Fruit fly (Drosophila melanogaster): ENCODE measurements around the gene mre11.

The mre11 gene

DNA sequence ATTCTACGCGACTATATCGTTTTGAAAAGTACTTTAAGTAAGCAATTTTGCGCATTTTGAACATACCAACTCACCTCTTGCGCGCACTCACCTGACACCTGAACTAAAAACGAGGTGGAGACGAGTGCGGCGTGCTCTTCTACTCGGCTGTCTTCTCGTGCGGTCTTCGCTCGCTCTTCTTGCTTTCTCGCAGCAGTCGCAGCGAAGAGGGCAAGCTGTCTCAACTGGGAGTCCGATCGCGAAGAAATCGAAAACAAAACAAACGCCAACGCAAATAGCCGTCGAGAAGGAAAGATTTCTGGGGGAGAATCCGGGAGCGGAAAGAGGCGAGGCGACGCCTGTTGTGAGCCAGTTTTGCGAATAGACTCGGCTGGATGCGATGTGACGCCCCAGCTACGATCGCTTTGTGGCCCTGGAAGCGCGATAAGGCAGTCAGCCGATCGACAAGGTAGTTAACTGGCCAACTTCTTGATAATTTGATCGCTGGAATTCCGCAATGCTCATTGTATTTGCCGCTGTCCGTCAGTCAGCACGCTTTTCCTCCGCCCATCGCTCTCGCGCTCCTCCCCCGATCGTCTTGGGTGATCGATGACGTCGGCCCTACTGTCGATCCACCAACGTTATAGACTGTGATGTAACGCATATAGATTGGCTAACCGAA is 10.1 kb upstream of the mre11 start (continued):
- no peak for TF ChIP-seq tio (GFP tag; optimal IDR thresholded peaks at IDR 0.05)
- TF ChIP-seq gt (GFP tag; IDR thresholded peaks at IDR 0.05), result no peak
- no peak for TF ChIP-seq nerfin-1 (tag; optimal IDR thresholded peaks at IDR 0.05)
- TF ChIP-seq Bgb (GFP tag; IDR thresholded peaks at IDR 0.05; ENCODE audit: partially characterized antibody), result no peak; the same call in 1 of the 2 replicates
- no peak for TF ChIP-seq CG4328 (GFP tag; optimal IDR thresholded peaks at IDR 0.05)
- TF ChIP-seq cg (GFP tag; optimal IDR thresholded peaks at IDR 0.05), result no peak
- TF ChIP-seq gsb-n (tag; optimal IDR thresholded peaks at IDR 0.05), result no peak
- TF ChIP-seq HmgZ (tag; optimal IDR thresholded peaks at IDR 0.05), result no peak
- no peak for TF ChIP-seq CG6791 (GFP tag; IDR thresholded peaks at IDR 0.05; ENCODE audit: partially characterized antibody)
- no peak for TF ChIP-seq da (GFP tag; optimal IDR thresholded peaks at IDR 0.05)
- TF ChIP-seq fu2 (GFP tag; optimal IDR thresholded peaks at IDR 0.05), result no peak
- TF ChIP-seq CG30431 (GFP tag; optimal IDR thresholded peaks at IDR 0.05), result no peak
- TF ChIP-seq CG30020 (tag; optimal IDR thresholded peaks at IDR 0.05), result no peak
- TF ChIP-seq CG6854 (GFP tag; optimal IDR thresholded peaks at IDR 0.05), result no peak
- no peak for TF ChIP-seq CG7357 (GFP tag; IDR thresholded peaks at IDR 0.05)
- no peak for TF ChIP-seq Dek (tag; optimal IDR thresholded peaks at IDR 0.05)
- no peak for TF ChIP-seq knrl (GFP tag; IDR thresholded peaks at IDR 0.05; ENCODE audit: partially characterized antibody)
- TF ChIP-seq Usf (GFP tag; optimal IDR thresholded peaks at IDR 0.05), result no peak
- no peak for TF ChIP-seq CG4820 (GFP tag; optimal IDR thresholded peaks at IDR 0.05)
- TF ChIP-seq CG18262 (tag; optimal IDR thresholded peaks at IDR 0.05), result no peak
- TF ChIP-seq ind (GFP tag; optimal IDR thresholded peaks at IDR 0.05), result no peak
- TF ChIP-seq CG7745 (tag; optimal IDR thresholded peaks at IDR 0.05), result no peak
- no peak for TF ChIP-seq CG8765 (GFP tag; IDR thresholded peaks at IDR 0.05)
- TF ChIP-seq Mad (GFP tag; optimal IDR thresholded peaks at IDR 0.05), result no peak
- no peak for TF ChIP-seq CG10321 (GFP tag; IDR thresholded peaks at IDR 0.05)
- TF ChIP-seq H2.0 (GFP tag; IDR thresholded peaks at IDR 0.05), result no peak
- no peak for TF ChIP-seq Nf-YA (GFP tag; IDR thresholded peaks at IDR 0.05)
- no peak for TF ChIP-seq gcm (GFP tag; optimal IDR thresholded peaks at IDR 0.05)
- no peak for TF ChIP-seq CG12299 (tag; optimal IDR thresholded peaks at IDR 0.05)
- TF ChIP-seq MTF-1 (GFP tag; optimal IDR thresholded peaks at IDR 0.05; ENCODE audit: borderline replicate concordance), result peak; percentile 10
- no peak for TF ChIP-seq Fer2 (tag; optimal IDR thresholded peaks at IDR 0.05)
- TF ChIP-seq CG4617 (GFP tag; optimal IDR thresholded peaks at IDR 0.05; ENCODE audit: borderline replicate concordance), result no peak
- no peak for TF ChIP-seq shn (GFP tag; optimal IDR thresholded peaks at IDR 0.05)
- TF ChIP-seq CG15601 (tag; optimal IDR thresholded peaks at IDR 0.05), result no peak
- no peak for TF ChIP-seq ro (GFP tag; IDR thresholded peaks at IDR 0.05)
- TF ChIP-seq Oaz (GFP tag; IDR thresholded peaks at IDR 0.05), result no peak
- peak; percentile 77 for TF ChIP-seq CG6689 (GFP tag; IDR thresholded peaks at IDR 0.05)
- no peak for TF ChIP-seq pzg (GFP tag; optimal IDR thresholded peaks at IDR 0.05)
- no peak for TF ChIP-seq peb (GFP tag; IDR thresholded peaks at IDR 0.05)

DNA sequence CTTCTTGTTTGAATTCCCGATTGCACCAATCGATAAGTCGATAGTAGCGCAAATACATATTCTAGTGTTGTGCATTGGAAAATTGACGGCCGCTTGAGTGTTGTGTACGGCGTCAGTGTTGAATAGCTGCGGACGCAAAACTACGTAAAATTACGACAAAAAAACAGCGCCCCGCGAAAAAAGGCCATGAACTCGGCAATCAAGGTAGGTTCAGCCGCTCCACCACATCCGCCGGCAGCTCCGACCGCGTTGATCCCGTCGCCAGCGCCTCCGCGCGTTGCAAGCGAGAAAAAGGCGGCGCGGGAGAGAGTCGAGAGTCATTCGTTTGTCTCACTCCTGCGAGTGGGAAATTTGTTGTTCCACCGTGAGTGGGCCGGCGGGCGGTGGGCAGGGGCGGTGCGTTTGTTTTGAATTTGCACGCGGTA is 4.0 kb upstream of the mre11 start, which contains the start of gene CG33695:
Gene CG33695, plus strand, starts transcription at position 95 of the 425 bp plus-strand sequence.
- TF ChIP-seq CG42726 (GFP tag; IDR thresholded peaks at IDR 0.05; ENCODE audit: partially characterized antibody) (no peak), Trl (optimal IDR thresholded peaks at IDR 0.05) (no peak), Trl (GFP tag; optimal IDR thresholded peaks at IDR 0.05) (peak; percentile 78), CG12769 (tag; optimal IDR thresholded peaks at IDR 0.05) (peak; percentile 53), dmrt11E (tag; optimal IDR thresholded peaks at IDR 0.05) (peak; percentile 8), CG11560 (tag; IDR thresholded peaks at IDR 0.05) (peak; percentile 54; the same call in 1 of the 3 replicates), CG11696 (GFP tag; IDR thresholded peaks at IDR 0.05) (no peak), Camta (GFP tag; optimal IDR thresholded peaks at IDR 0.05) (peak; percentile 61), zen2 (GFP tag; IDR thresholded peaks at IDR 0.05; ENCODE audit: partially characterized antibody) (peak; percentile 68; the same call in 1 of the 3 replicates), CG3163 (GFP tag; optimal IDR thresholded peaks at IDR 0.05) (peak; percentile 65), Dbx (GFP tag; IDR thresholded peaks at IDR 0.05) (peak; percentile 76; the same call in 2 of the 3 replicates), tna (GFP tag; IDR thresholded peaks at IDR 0.05; ENCODE audit: partially characterized antibody) (peak; percentile 68), Doc2 (GFP tag; IDR thresholded peaks at IDR 0.05) (no peak), CG17328 (GFP tag; IDR thresholded peaks at IDR 0.05) (no peak)

Data from whole organism, embryonic.